Worm (Caenorhabditis elegans): ENCODE measurements around the gene F19G12.11.

DNA sequence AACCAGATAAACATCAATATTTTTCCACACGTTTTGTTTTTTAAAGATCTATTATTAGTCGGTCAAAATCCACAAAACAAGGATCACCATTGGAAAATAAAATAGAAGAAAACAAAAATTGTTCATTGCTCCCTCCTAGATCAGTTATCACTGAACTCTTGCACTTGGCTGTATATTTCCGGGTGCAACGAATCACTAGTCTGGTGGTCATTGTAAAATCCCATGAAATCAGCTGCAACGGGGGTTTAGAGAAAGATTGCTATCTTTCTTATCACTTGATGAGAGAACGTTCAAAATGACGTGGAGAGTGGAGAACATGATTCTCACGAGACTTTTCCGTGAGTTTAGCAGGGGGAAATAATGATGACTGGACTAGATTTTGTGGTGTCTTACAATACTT is 30.5 kb downstream of the F19G12.11 start:
- TF ChIP-seq elt-3 (tag; optimal IDR thresholded peaks at IDR 0.05) (peak in 1 of 6 experiments; percentile 87), nhr-28 (tag; optimal IDR thresholded peaks at IDR 0.05) (no peak), skn-1 (tag; optimal IDR thresholded peaks at IDR 0.05) (peak; percentile 35), lin-13 (GFP tag; optimal IDR thresholded peaks at IDR 0.05) (no peak), blmp-1 (tag; optimal IDR thresholded peaks at IDR 0.05) (peak; percentile 10)
